Fruit fly (Drosophila melanogaster): Measurements from ENCODE around the gene CG14431.

DNA sequence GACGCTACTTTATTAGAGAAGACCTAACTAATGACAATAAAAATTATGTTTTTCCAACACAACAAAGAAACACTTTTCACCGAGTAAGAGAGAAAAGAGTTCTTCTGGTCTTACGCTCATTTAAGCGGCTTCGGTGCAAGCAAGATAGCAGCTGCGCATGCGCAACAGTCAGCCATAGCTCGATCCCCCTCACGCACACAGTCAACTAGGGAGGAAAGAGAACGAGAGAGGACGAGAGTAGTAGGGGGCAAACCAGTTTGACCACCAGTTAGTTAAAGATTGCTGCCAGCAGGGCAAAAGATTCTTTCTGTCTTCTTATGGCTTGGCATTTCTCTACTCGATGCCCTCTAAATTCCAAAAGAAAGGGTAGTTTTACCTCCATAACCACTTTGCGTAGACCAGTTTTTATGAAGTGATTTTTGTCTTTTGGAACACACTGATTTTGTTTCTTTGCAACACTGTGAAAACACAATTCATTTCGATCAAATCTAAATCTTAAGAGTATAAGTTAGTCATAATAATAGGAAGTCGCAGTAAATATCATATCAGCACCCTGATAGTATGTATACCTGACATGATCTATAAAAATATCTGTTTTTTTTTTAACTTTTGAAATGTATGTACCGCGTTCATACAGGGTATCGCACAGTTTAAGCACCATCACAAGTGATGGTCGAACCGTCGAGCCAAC is 92.5 kb downstream of the CG14431 start:
- TF ChIP-seq brk (GFP tag; optimal IDR thresholded peaks at IDR 0.05): no peak
- peak; percentile 51 for TF ChIP-seq Dif (GFP tag; optimal IDR thresholded peaks at IDR 0.05; ENCODE audit: partially characterized antibody)
- no peak for TF ChIP-seq Hr78 (GFP tag; optimal IDR thresholded peaks at IDR 0.05)
- no peak for TF ChIP-seq h (GFP tag; optimal IDR thresholded peaks at IDR 0.05)
- peak; percentile 63 for TF ChIP-seq Vsx2 (GFP tag; optimal IDR thresholded peaks at IDR 0.05; ENCODE audit: partially characterized antibody)
- TF ChIP-seq fru (GFP tag; optimal IDR thresholded peaks at IDR 0.05): peak; percentile 57
- no peak for TF ChIP-seq OdsH (GFP tag; optimal IDR thresholded peaks at IDR 0.05)
- no peak for TF ChIP-seq pan (optimal IDR thresholded peaks at IDR 0.05)
- TF ChIP-seq Rel (GFP tag; optimal IDR thresholded peaks at IDR 0.05): no peak
- no peak for TF ChIP-seq Rel (tag; optimal IDR thresholded peaks at IDR 0.05)
